Worm (Caenorhabditis elegans) whole organism, late embryonic: Measurements from ENCODE around the gene srg-24.

Source experiments
- C08G9.2 ChIP-seq: sonication (generic microtip); optimal IDR thresholded peaks from 2 replicates; lab custom pipeline; 2016; ENCODE audit warnings: mild to moderate bottlenecking, missing genetic modification characterization, moderate library complexity, missing compliant biosample characterization
- C38D4.7 ChIP-seq: fragments of 200-800 bp; sonication (Bioruptor generic); optimal IDR thresholded peaks from 2 replicates; lab custom pipeline; 2018; ENCODE audit warnings: mild to moderate bottlenecking, missing genetic modification characterization, moderate library complexity, missing compliant biosample characterization
- F13H6.1 ChIP-seq: sonication (generic microtip); optimal IDR thresholded peaks from 2 replicates; lab custom pipeline; 2016; ENCODE audit warnings: missing genetic modification characterization, missing compliant biosample characterization
- K09A11.1 ChIP-seq: sonication (generic microtip); optimal IDR thresholded peaks from 2 replicates; lab custom pipeline; 2017; ENCODE audit warnings: antibody characterized with exemption, mild to moderate bottlenecking, missing genetic modification characterization, missing compliant biosample characterization; ENCODE audit not compliant: insufficient read depth
- Y22D7AL.16 ChIP-seq: sonication (generic microtip); optimal IDR thresholded peaks from 2 replicates; lab custom pipeline; 2016; ENCODE audit warnings: missing genetic modification characterization, missing compliant biosample characterization
- ceh-14 ChIP-seq: sonication (generic microtip); optimal IDR thresholded peaks from 2 replicates; lab custom pipeline; 2016; ENCODE audit warnings: missing genotype, missing genetic modification characterization, missing compliant biosample characterization
- ceh-18 ChIP-seq: sonication (generic microtip); optimal IDR thresholded peaks from 2 replicates; lab custom pipeline; 2016; ENCODE audit warnings: missing genetic modification characterization, missing compliant biosample characterization
- ceh-2 ChIP-seq: sonication (generic microtip); optimal IDR thresholded peaks from 2 replicates; lab custom pipeline; 2016; ENCODE audit warnings: missing genotype, missing genetic modification characterization, missing compliant biosample characterization
- ceh-24 ChIP-seq: sonication (generic microtip); optimal IDR thresholded peaks from 2 replicates; lab custom pipeline; 2016; ENCODE audit warnings: mild to moderate bottlenecking, missing genetic modification characterization, missing compliant biosample characterization
- ceh-30 ChIP-seq: fragments of 150-350 bp; optimal IDR thresholded peaks from 2 replicates; lab custom pipeline; 2014; ENCODE audit warnings: missing biosample characterization, missing genetic modification characterization
- ceh-31 ChIP-seq: sonication (generic microtip); optimal IDR thresholded peaks from 2 replicates; lab custom pipeline; 2016; ENCODE audit warnings: missing genetic modification characterization, missing compliant biosample characterization
- ceh-34 ChIP-seq: sonication (generic microtip); optimal IDR thresholded peaks from 2 replicates; lab custom pipeline; 2016; ENCODE audit warnings: mild to moderate bottlenecking, missing genetic modification characterization, missing compliant biosample characterization
- ceh-48 ChIP-seq: sonication (generic microtip); optimal IDR thresholded peaks from 2 replicates; lab custom pipeline; 2016; ENCODE audit warnings: missing genetic modification characterization, inconsistent platforms, missing compliant biosample characterization
- ceh-6 ChIP-seq: fragments of 200-800 bp; sonication (Bioruptor generic); optimal IDR thresholded peaks from 2 replicates; lab custom pipeline; 2018; ENCODE audit warnings: mild to moderate bottlenecking, missing genetic modification characterization, missing compliant biosample characterization
- ceh-9 ChIP-seq: sonication (generic microtip); optimal IDR thresholded peaks from 2 replicates; lab custom pipeline; 2016; ENCODE audit warnings: mild to moderate bottlenecking, missing genetic modification characterization, inconsistent platforms, missing compliant biosample characterization
- che-1 ChIP-seq: sonication (generic microtip); optimal IDR thresholded peaks from 2 replicates; lab custom pipeline; 2016; ENCODE audit warnings: mild to moderate bottlenecking, missing genetic modification characterization, missing compliant biosample characterization
- elt-4 ChIP-seq: sonication (generic microtip); optimal IDR thresholded peaks from 2 replicates; lab custom pipeline; 2016; ENCODE audit warnings: missing genetic modification characterization, missing compliant biosample characterization
- ets-4 ChIP-seq: sonication (generic microtip); optimal IDR thresholded peaks from 2 replicates; lab custom pipeline; 2016; ENCODE audit warnings: missing genetic modification characterization, missing compliant biosample characterization
- eyg-1 ChIP-seq: sonication (generic microtip); optimal IDR thresholded peaks from 2 replicates; lab custom pipeline; 2016; ENCODE audit warnings: missing genotype, missing genetic modification characterization, missing compliant biosample characterization
- fax-1 ChIP-seq: sonication (generic microtip); optimal IDR thresholded peaks from 2 replicates; lab custom pipeline; 2016; ENCODE audit warnings: missing genotype, missing genetic modification characterization, missing compliant biosample characterization
- fkh-6 ChIP-seq: sonication (generic microtip); optimal IDR thresholded peaks from 2 replicates; lab custom pipeline; 2016; ENCODE audit warnings: missing genetic modification characterization, missing compliant biosample characterization
- gmeb-2 ChIP-seq: sonication (generic microtip); optimal IDR thresholded peaks from 2 replicates; lab custom pipeline; 2016; ENCODE audit warnings: missing genetic modification characterization, inconsistent platforms, missing compliant biosample characterization
- hlh-13 ChIP-seq: fragments of 200-800 bp; sonication (Bioruptor generic); optimal IDR thresholded peaks from 2 replicates; lab custom pipeline; 2018; ENCODE audit warnings: mild to moderate bottlenecking, missing genetic modification characterization, missing compliant biosample characterization
- hlh-30 ChIP-seq: sonication (generic microtip); optimal IDR thresholded peaks from 2 replicates; lab custom pipeline; 2017; ENCODE audit warnings: antibody characterized with exemption, missing genetic modification characterization, missing compliant biosample characterization; ENCODE audit not compliant: insufficient read depth
- hlh-6 ChIP-seq: sonication (generic microtip); optimal IDR thresholded peaks from 2 replicates; lab custom pipeline; 2016; ENCODE audit warnings: missing genotype, missing genetic modification characterization, missing compliant biosample characterization
- hlh-8 ChIP-seq: sonication (generic microtip); optimal IDR thresholded peaks from 2 replicates; lab custom pipeline; 2016; ENCODE audit warnings: missing genotype, missing genetic modification characterization, missing compliant biosample characterization
- lim-6 ChIP-seq: sonication (generic microtip); optimal IDR thresholded peaks from 2 replicates; lab custom pipeline; 2016; ENCODE audit warnings: missing genetic modification characterization, missing compliant biosample characterization
- lin-11 ChIP-seq: fragments of 200-800 bp; sonication (Bioruptor generic); optimal IDR thresholded peaks from 2 replicates; lab custom pipeline; 2018; ENCODE audit warnings: mild to moderate bottlenecking, missing genetic modification characterization, missing compliant biosample characterization
- madf-2 ChIP-seq: sonication (generic microtip); optimal IDR thresholded peaks from 2 replicates; lab custom pipeline; 2017; ENCODE audit warnings: missing genetic modification characterization, missing compliant biosample characterization
- mec-3 ChIP-seq: sonication (generic microtip); optimal IDR thresholded peaks from 2 replicates; lab custom pipeline; 2016; ENCODE audit warnings: borderline replicate concordance, missing genetic modification characterization, missing compliant biosample characterization
- nfya-1 ChIP-seq: sonication (generic microtip); optimal IDR thresholded peaks from 2 replicates; lab custom pipeline; 2017; ENCODE audit warnings: missing genetic modification characterization, mild to moderate bottlenecking, missing compliant biosample characterization, antibody characterized with exemption, moderate library complexity
- nhr-11 ChIP-seq: fragments of 150-350 bp; optimal IDR thresholded peaks from 2 replicates; lab custom pipeline; 2014; ENCODE audit warnings: missing biosample characterization, missing genetic modification characterization
- npax-4 ChIP-seq: sonication (generic microtip); optimal IDR thresholded peaks from 2 replicates; lab custom pipeline; 2016; ENCODE audit warnings: missing genetic modification characterization, missing compliant biosample characterization
- odd-2 ChIP-seq: sonication (generic microtip); optimal IDR thresholded peaks from 2 replicates; lab custom pipeline; 2017; ENCODE audit warnings: antibody characterized with exemption, mild to moderate bottlenecking, missing genetic modification characterization, missing compliant biosample characterization
- pag-3 ChIP-seq: sonication (generic microtip); optimal IDR thresholded peaks from 2 replicates; lab custom pipeline; 2016; ENCODE audit warnings: missing compliant biosample characterization, missing genetic modification characterization, borderline replicate concordance
- pax-1 ChIP-seq: fragments of 150-350 bp; optimal IDR thresholded peaks from 2 replicates; lab custom pipeline; 2014; ENCODE audit warnings: missing biosample characterization, missing genetic modification characterization
- pha-4 ChIP-seq: fragments of 150-350 bp; optimal IDR thresholded peaks from 2 replicates; lab custom pipeline; 2018; ENCODE audit warnings: missing biosample characterization, missing genetic modification reagents, missing genetic modification characterization
- rnt-1 ChIP-seq: sonication (generic microtip); optimal IDR thresholded peaks from 2 replicates; lab custom pipeline; 2016; ENCODE audit warnings: missing genetic modification characterization, missing compliant biosample characterization
- syd-9 ChIP-seq: sonication (generic microtip); optimal IDR thresholded peaks from 2 replicates; lab custom pipeline; 2016; ENCODE audit warnings: mild to moderate bottlenecking, missing genetic modification characterization, moderate library complexity, missing compliant biosample characterization
- tbx-2 ChIP-seq: sonication (generic microtip); optimal IDR thresholded peaks from 2 replicates; lab custom pipeline; 2016; ENCODE audit warnings: missing genetic modification characterization, missing compliant biosample characterization
- tbx-7 ChIP-seq: sonication (generic microtip); optimal IDR thresholded peaks from 2 replicates; lab custom pipeline; 2016; ENCODE audit warnings: missing genotype, missing genetic modification characterization, missing compliant biosample characterization
- ttx-3 ChIP-seq: sonication (generic microtip); optimal IDR thresholded peaks from 2 replicates; lab custom pipeline; 2016; ENCODE audit warnings: missing genetic modification reagents, missing genetic modification characterization, missing compliant biosample characterization
- unc-3 ChIP-seq, 2 experiments: fragments of 200-800 bp in 1 of 2; sonication (Bioruptor generic) in 1 of 2; sonication (generic microtip) in 1 of 2; conservative IDR thresholded peaks in 1 of 2; optimal IDR thresholded peaks in 1 of 2; 2 replicates each; pipeline versions ENCODE4 v1.3.6 to Lab custom; 2016 to 2022; ENCODE audit warnings: missing compliant biosample characterization in 2 of 2, missing genetic modification characterization in 2 of 2, missing genetic modification reagents in 1 of 2
- unc-42 ChIP-seq: sonication (generic microtip); optimal IDR thresholded peaks from 2 replicates; lab custom pipeline; 2016; ENCODE audit warnings: missing genotype, missing genetic modification characterization, missing compliant biosample characterization
- unc-55 ChIP-seq: sonication (generic microtip); optimal IDR thresholded peaks from 2 replicates; lab custom pipeline; 2017; ENCODE audit warnings: missing biosample characterization, missing genetic modification reagents, missing genetic modification characterization
- unc-86 ChIP-seq: sonication (generic microtip); optimal IDR thresholded peaks from 2 replicates; lab custom pipeline; 2016; ENCODE audit warnings: missing genetic modification characterization, missing compliant biosample characterization
- zip-5 ChIP-seq: sonication (generic microtip); optimal IDR thresholded peaks from 2 replicates; lab custom pipeline; 2016; ENCODE audit warnings: missing genetic modification characterization, missing compliant biosample characterization

The srg-24 gene

ce11 chrII:3118907-3119382 lies 18.5 kb upstream of the srg-24 start, which contains the start of gene T10D4.6:
Gene T10D4.6 (plus strand): TSS chrII:3119332.
- no peak for TF ChIP-seq gmeb-2 (tag; lab: Kevin White, UChicago)
- TF ChIP-seq pax-1 (tag; lab: Kevin White, UChicago): no peak
- TF ChIP-seq ceh-14 (tag; lab: Kevin White, UChicago): no peak
- TF ChIP-seq pha-4 (tag; lab: Kevin White, UChicago): no peak
- no peak for TF ChIP-seq syd-9 (tag; lab: Kevin White, UChicago)
- no peak for TF ChIP-seq odd-2 (tag; lab: Kevin White, UChicago)
- TF ChIP-seq K09A11.1 (tag; lab: Kevin White, UChicago): no peak
- no peak for TF ChIP-seq unc-55
- no peak for TF ChIP-seq tbx-7 (tag; lab: Kevin White, UChicago)
- TF ChIP-seq eyg-1 (tag; lab: Kevin White, UChicago): no peak
- no peak for TF ChIP-seq madf-2 (tag; lab: Kevin White, UChicago)
- TF ChIP-seq ceh-9: no peak
- no peak for TF ChIP-seq ceh-30 (tag; lab: Kevin White, UChicago)
- no peak for TF ChIP-seq mec-3 (tag; lab: Kevin White, UChicago)
- no peak for TF ChIP-seq npax-4 (tag; lab: Kevin White, UChicago)
- no peak for TF ChIP-seq ceh-24 (tag; lab: Kevin White, UChicago)
- no peak for TF ChIP-seq hlh-8 (tag; lab: Kevin White, UChicago)
- TF ChIP-seq unc-42 (tag; lab: Kevin White, UChicago): peak; percentile 34
- no peak for TF ChIP-seq F13H6.1
- no peak for TF ChIP-seq rnt-1 (tag; lab: Kevin White, UChicago)
- TF ChIP-seq tbx-2 (tag; lab: Kevin White, UChicago): peak; percentile 70
- no peak for TF ChIP-seq elt-4
- TF ChIP-seq ceh-31 (tag; lab: Kevin White, UChicago): peak; percentile 27
- no peak for TF ChIP-seq ets-4 (tag; lab: Kevin White, UChicago)
- TF ChIP-seq fax-1 (tag; lab: Kevin White, UChicago): no peak
- no peak for TF ChIP-seq C38D4.7
- no peak for TF ChIP-seq che-1
- TF ChIP-seq Y22D7AL.16 (tag; lab: Kevin White, UChicago): no peak
- TF ChIP-seq ceh-48: peak; percentile 71
- TF ChIP-seq ceh-6: no peak
- no peak for TF ChIP-seq lin-11
- no peak for TF ChIP-seq nhr-11 (tag; lab: Kevin White, UChicago)
- TF ChIP-seq ttx-3 (tag; lab: Kevin White, UChicago): no peak
- TF ChIP-seq nfya-1 (tag; lab: Kevin White, UChicago): peak; percentile 42
- TF ChIP-seq ceh-18 (tag; lab: Kevin White, UChicago): no peak
- no peak for TF ChIP-seq zip-5
- no peak for TF ChIP-seq fkh-6
- TF ChIP-seq ceh-34 (tag; lab: Kevin White, UChicago): peak; percentile 40
- TF ChIP-seq lim-6 (tag; lab: Kevin White, UChicago): no peak
- no peak for TF ChIP-seq hlh-6 (tag; lab: Kevin White, UChicago)
- peak; percentile 0 for TF ChIP-seq ceh-2 (tag; lab: Kevin White, UChicago)
- no peak for TF ChIP-seq C08G9.2 (tag; lab: Kevin White, UChicago)
- no peak for TF ChIP-seq hlh-13 (GFP tag; lab: Kevin White, UChicago)
- TF ChIP-seq unc-3 (GFP tag; conservative IDR thresholded peaks at IDR 0.05; lab: Robert Waterston, UW): no peak
- no peak for TF ChIP-seq unc-3 (tag; optimal IDR thresholded peaks at IDR 0.05; lab: Kevin White, UChicago)
- TF ChIP-seq pag-3: no peak
- TF ChIP-seq hlh-30 (tag; lab: Kevin White, UChicago): no peak
- no peak for TF ChIP-seq unc-86 (tag; lab: Kevin White, UChicago)
